Worm (Caenorhabditis elegans) whole organism, L4 larva: ENCODE data around the gene pph-6.

ENCODE experiments used
- F49E8.2 ChIP-seq: sonication (generic microtip); optimal IDR thresholded peaks from 2 replicates; lab custom pipeline; 2016; ENCODE audit warnings: missing compliant biosample characterization, mild to moderate bottlenecking, missing genetic modification characterization, borderline replicate concordance
- R02D3.7 ChIP-seq: fragments of 150-350 bp; sonication (generic microtip); optimal IDR thresholded peaks from 3 replicates; lab custom pipeline; 2014; ENCODE audit warnings: missing biosample characterization, missing genetic modification characterization
- lin-39 ChIP-seq: fragments of 150-350 bp; optimal IDR thresholded peaks from 2 replicates; lab custom pipeline; 2014; ENCODE audit warnings: missing biosample characterization, missing genetic modification reagents, missing genetic modification characterization
- lsy-2 ChIP-seq, 2 experiments: fragments of 150-350 bp in 1 of 2; sonication (generic microtip) in 1 of 2; optimal IDR thresholded peaks; 2 replicates each; lab custom pipeline; 2014 to 2017; ENCODE audit warnings: missing biosample characterization in 2 of 2, missing genetic modification characterization in 2 of 2
- nhr-111 ChIP-seq: fragments of 200-800 bp; sonication (Bioruptor generic); optimal IDR thresholded peaks from 2 replicates; lab custom pipeline; 2018; ENCODE audit warnings: mild to moderate bottlenecking, missing genetic modification characterization, missing compliant biosample characterization
- nhr-237 ChIP-seq: sonication (generic microtip); optimal IDR thresholded peaks from 2 replicates; lab custom pipeline; 2017; ENCODE audit warnings: missing biosample characterization, missing genetic modification characterization
- nhr-28 ChIP-seq: fragments of 150-350 bp; optimal IDR thresholded peaks from 2 replicates; lab custom pipeline; 2014; ENCODE audit warnings: missing biosample characterization, missing genetic modification characterization
- nhr-76 ChIP-seq: fragments of 150-350 bp; optimal IDR thresholded peaks from 2 replicates; lab custom pipeline; 2014; ENCODE audit warnings: missing biosample characterization, missing genetic modification characterization
- skn-1 ChIP-seq: fragments of 150-350 bp; optimal IDR thresholded peaks from 2 replicates; lab custom pipeline; 2014; ENCODE audit warnings: missing biosample characterization, missing genetic modification characterization
- snpc-1.2 ChIP-seq: fragments of 200-800 bp; sonication (Bioruptor generic); IDR thresholded peaks from 2 replicates; pipeline ENCODE4 v1.3.6; 2022; ENCODE audit warnings: missing genetic modification reagents, missing genetic modification characterization, missing compliant biosample characterization
- spr-1 ChIP-seq: sonication (generic microtip); optimal IDR thresholded peaks from 2 replicates; lab custom pipeline; 2016; ENCODE audit warnings: mild to moderate bottlenecking, missing genetic modification characterization, missing compliant biosample characterization
- vab-7 ChIP-seq: fragments of 200-800 bp; sonication (Bioruptor generic); IDR thresholded peaks from 2 replicates; pipeline ENCODE4 v1.3.6; 2022; ENCODE audit warnings: missing genetic modification reagents, missing genetic modification characterization, missing compliant biosample characterization
- ztf-11 ChIP-seq: fragments of 150-350 bp; optimal IDR thresholded peaks from 2 replicates; lab custom pipeline; 2014; ENCODE audit warnings: missing biosample characterization, missing genetic modification characterization

DNA sequence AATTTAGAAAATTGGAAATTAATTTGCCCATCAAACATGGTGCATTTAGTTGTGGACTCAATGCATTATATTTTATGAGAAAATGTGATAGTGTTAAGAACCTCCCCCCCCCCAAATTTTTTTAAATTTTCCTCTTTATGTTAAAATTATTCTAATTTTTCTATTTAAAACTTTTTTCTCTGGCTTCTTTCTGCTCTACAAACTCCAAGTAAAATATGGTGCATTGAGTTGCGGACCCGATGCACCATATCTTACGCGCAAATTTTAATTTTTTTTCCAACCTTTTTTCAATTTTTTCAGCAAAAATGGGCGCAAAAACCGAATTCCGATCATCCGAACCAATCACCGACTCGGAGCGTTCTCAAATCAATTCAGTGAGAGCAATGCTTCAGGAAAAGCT is 20.8 kb downstream of the pph-6 start, which contains the start of gene C34C12.6:
- no peak for TF ChIP-seq nhr-28 (tag; lab: Kevin White, UChicago)
- no peak for TF ChIP-seq ztf-11 (tag; lab: Kevin White, UChicago)
- no peak for TF ChIP-seq F49E8.2 (tag; lab: Kevin White, UChicago)
- TF ChIP-seq nhr-237, result no peak
- no peak for TF ChIP-seq vab-7 (GFP tag; lab: Robert Waterston, UW)
- TF ChIP-seq lsy-2 (tag; optimal IDR thresholded peaks at IDR 0.05; lab: Kevin White, UChicago), result no peak
- TF ChIP-seq lin-39 (tag; lab: Kevin White, UChicago), result no peak
- no peak for TF ChIP-seq snpc-1.2 (GFP tag; lab: Robert Waterston, UW)
- TF ChIP-seq spr-1, result no peak
- TF ChIP-seq nhr-76 (tag; lab: Kevin White, UChicago), result no peak
- no peak for TF ChIP-seq nhr-111 (GFP tag; lab: Kevin White, UChicago)
- TF ChIP-seq R02D3.7 (tag; lab: Kevin White, UChicago), result no peak
- TF ChIP-seq skn-1 (tag; lab: Kevin White, UChicago), result no peak
